Worm (Caenorhabditis elegans) whole organism, late embryonic: ENCODE data around the gene cup-5.

Experiments
- C08G9.2 ChIP-seq: sonication (generic microtip); optimal IDR thresholded peaks from 2 replicates; lab custom pipeline; 2016; ENCODE audit warnings: mild to moderate bottlenecking, missing genetic modification characterization, moderate library complexity, missing compliant biosample characterization
- F13H6.1 ChIP-seq: sonication (generic microtip); optimal IDR thresholded peaks from 2 replicates; lab custom pipeline; 2016; ENCODE audit warnings: missing genetic modification characterization, missing compliant biosample characterization
- K02D7.2 ChIP-seq: sonication (generic microtip); optimal IDR thresholded peaks from 2 replicates; lab custom pipeline; 2017; ENCODE audit warnings: mild to moderate bottlenecking, missing genetic modification characterization, missing compliant biosample characterization
- K09A11.1 ChIP-seq: sonication (generic microtip); optimal IDR thresholded peaks from 2 replicates; lab custom pipeline; 2017; ENCODE audit warnings: antibody characterized with exemption, mild to moderate bottlenecking, missing genetic modification characterization, missing compliant biosample characterization; ENCODE audit not compliant: insufficient read depth
- Y22D7AL.16 ChIP-seq: sonication (generic microtip); optimal IDR thresholded peaks from 2 replicates; lab custom pipeline; 2016; ENCODE audit warnings: missing genetic modification characterization, missing compliant biosample characterization
- ama-1 ChIP-seq: fragments of 150-350 bp; optimal IDR thresholded peaks from 2 replicates; lab custom pipeline; 2014
- ceh-14 ChIP-seq: sonication (generic microtip); optimal IDR thresholded peaks from 2 replicates; lab custom pipeline; 2016; ENCODE audit warnings: missing genotype, missing genetic modification characterization, missing compliant biosample characterization
- ceh-18 ChIP-seq: sonication (generic microtip); optimal IDR thresholded peaks from 2 replicates; lab custom pipeline; 2016; ENCODE audit warnings: missing genetic modification characterization, missing compliant biosample characterization
- ceh-2 ChIP-seq: sonication (generic microtip); optimal IDR thresholded peaks from 2 replicates; lab custom pipeline; 2016; ENCODE audit warnings: missing genotype, missing genetic modification characterization, missing compliant biosample characterization
- ceh-31 ChIP-seq: sonication (generic microtip); optimal IDR thresholded peaks from 2 replicates; lab custom pipeline; 2016; ENCODE audit warnings: missing genetic modification characterization, missing compliant biosample characterization
- ceh-34 ChIP-seq: sonication (generic microtip); optimal IDR thresholded peaks from 2 replicates; lab custom pipeline; 2016; ENCODE audit warnings: mild to moderate bottlenecking, missing genetic modification characterization, missing compliant biosample characterization
- ceh-45 ChIP-seq: fragments of 200-800 bp; sonication (Bioruptor generic); IDR thresholded peaks from 2 replicates; pipeline ENCODE4 v1.3.6; 2022; ENCODE audit warnings: missing genetic modification reagents, missing genetic modification characterization, missing compliant biosample characterization
- ceh-48 ChIP-seq: sonication (generic microtip); optimal IDR thresholded peaks from 2 replicates; lab custom pipeline; 2016; ENCODE audit warnings: missing genetic modification characterization, inconsistent platforms, missing compliant biosample characterization
- ceh-9 ChIP-seq: sonication (generic microtip); optimal IDR thresholded peaks from 2 replicates; lab custom pipeline; 2016; ENCODE audit warnings: mild to moderate bottlenecking, missing genetic modification characterization, inconsistent platforms, missing compliant biosample characterization
- dve-1 ChIP-seq: sonication (generic microtip); optimal IDR thresholded peaks from 2 replicates; lab custom pipeline; 2017; ENCODE audit warnings: antibody characterized with exemption, mild to moderate bottlenecking, missing genetic modification characterization, missing compliant biosample characterization
- elt-2 ChIP-seq: sonication (generic microtip); optimal IDR thresholded peaks from 2 replicates; lab custom pipeline; 2016; ENCODE audit warnings: missing genetic modification reagents, missing genetic modification characterization, missing compliant biosample characterization
- eyg-1 ChIP-seq: sonication (generic microtip); optimal IDR thresholded peaks from 2 replicates; lab custom pipeline; 2016; ENCODE audit warnings: missing genotype, missing genetic modification characterization, missing compliant biosample characterization
- fkh-6 ChIP-seq: sonication (generic microtip); optimal IDR thresholded peaks from 2 replicates; lab custom pipeline; 2016; ENCODE audit warnings: missing genetic modification characterization, missing compliant biosample characterization
- hlh-30 ChIP-seq: sonication (generic microtip); optimal IDR thresholded peaks from 2 replicates; lab custom pipeline; 2017; ENCODE audit warnings: antibody characterized with exemption, missing genetic modification characterization, missing compliant biosample characterization; ENCODE audit not compliant: insufficient read depth
- hlh-6 ChIP-seq: sonication (generic microtip); optimal IDR thresholded peaks from 2 replicates; lab custom pipeline; 2016; ENCODE audit warnings: missing genotype, missing genetic modification characterization, missing compliant biosample characterization
- lin-11 ChIP-seq: fragments of 200-800 bp; sonication (Bioruptor generic); optimal IDR thresholded peaks from 2 replicates; lab custom pipeline; 2018; ENCODE audit warnings: mild to moderate bottlenecking, missing genetic modification characterization, missing compliant biosample characterization
- mec-3 ChIP-seq: sonication (generic microtip); optimal IDR thresholded peaks from 2 replicates; lab custom pipeline; 2016; ENCODE audit warnings: borderline replicate concordance, missing genetic modification characterization, missing compliant biosample characterization
- nfya-1 ChIP-seq: sonication (generic microtip); optimal IDR thresholded peaks from 2 replicates; lab custom pipeline; 2017; ENCODE audit warnings: missing genetic modification characterization, mild to moderate bottlenecking, missing compliant biosample characterization, antibody characterized with exemption, moderate library complexity
- nhr-11 ChIP-seq: fragments of 150-350 bp; optimal IDR thresholded peaks from 2 replicates; lab custom pipeline; 2014; ENCODE audit warnings: missing biosample characterization, missing genetic modification characterization
- nhr-232 ChIP-seq: sonication (generic microtip); optimal IDR thresholded peaks from 2 replicates; lab custom pipeline; 2016; ENCODE audit warnings: missing genetic modification characterization, missing compliant biosample characterization
- npax-4 ChIP-seq: sonication (generic microtip); optimal IDR thresholded peaks from 2 replicates; lab custom pipeline; 2016; ENCODE audit warnings: missing genetic modification characterization, missing compliant biosample characterization
- pha-2 ChIP-seq: sonication (generic microtip); optimal IDR thresholded peaks from 2 replicates; lab custom pipeline; 2017; ENCODE audit warnings: mild to moderate bottlenecking, missing genetic modification characterization, missing compliant biosample characterization
- pha-4 ChIP-seq: fragments of 150-350 bp; optimal IDR thresholded peaks from 2 replicates; lab custom pipeline; 2018; ENCODE audit warnings: missing biosample characterization, missing genetic modification reagents, missing genetic modification characterization
- ref-2 ChIP-seq: sonication (generic microtip); optimal IDR thresholded peaks from 2 replicates; lab custom pipeline; 2016; ENCODE audit warnings: missing genetic modification characterization, missing compliant biosample characterization
- rnt-1 ChIP-seq: sonication (generic microtip); optimal IDR thresholded peaks from 2 replicates; lab custom pipeline; 2016; ENCODE audit warnings: missing genetic modification characterization, missing compliant biosample characterization
- sox-4 ChIP-seq: sonication (generic microtip); optimal IDR thresholded peaks from 2 replicates; lab custom pipeline; 2017; ENCODE audit warnings: mild to moderate bottlenecking, missing genetic modification characterization, inconsistent platforms, missing compliant biosample characterization
- syd-9 ChIP-seq: sonication (generic microtip); optimal IDR thresholded peaks from 2 replicates; lab custom pipeline; 2016; ENCODE audit warnings: mild to moderate bottlenecking, missing genetic modification characterization, moderate library complexity, missing compliant biosample characterization
- tbx-2 ChIP-seq: sonication (generic microtip); optimal IDR thresholded peaks from 2 replicates; lab custom pipeline; 2016; ENCODE audit warnings: missing genetic modification characterization, missing compliant biosample characterization
- tbx-7 ChIP-seq: sonication (generic microtip); optimal IDR thresholded peaks from 2 replicates; lab custom pipeline; 2016; ENCODE audit warnings: missing genotype, missing genetic modification characterization, missing compliant biosample characterization
- ttx-3 ChIP-seq: sonication (generic microtip); optimal IDR thresholded peaks from 2 replicates; lab custom pipeline; 2016; ENCODE audit warnings: missing genetic modification reagents, missing genetic modification characterization, missing compliant biosample characterization
- unc-42 ChIP-seq: sonication (generic microtip); optimal IDR thresholded peaks from 2 replicates; lab custom pipeline; 2016; ENCODE audit warnings: missing genotype, missing genetic modification characterization, missing compliant biosample characterization
- unc-55 ChIP-seq: sonication (generic microtip); optimal IDR thresholded peaks from 2 replicates; lab custom pipeline; 2017; ENCODE audit warnings: missing biosample characterization, missing genetic modification reagents, missing genetic modification characterization
- ztf-16 ChIP-seq: sonication (generic microtip); optimal IDR thresholded peaks from 2 replicates; lab custom pipeline; 2017; ENCODE audit warnings: missing genetic modification characterization, missing compliant biosample characterization

Gene cup-5

DNA sequence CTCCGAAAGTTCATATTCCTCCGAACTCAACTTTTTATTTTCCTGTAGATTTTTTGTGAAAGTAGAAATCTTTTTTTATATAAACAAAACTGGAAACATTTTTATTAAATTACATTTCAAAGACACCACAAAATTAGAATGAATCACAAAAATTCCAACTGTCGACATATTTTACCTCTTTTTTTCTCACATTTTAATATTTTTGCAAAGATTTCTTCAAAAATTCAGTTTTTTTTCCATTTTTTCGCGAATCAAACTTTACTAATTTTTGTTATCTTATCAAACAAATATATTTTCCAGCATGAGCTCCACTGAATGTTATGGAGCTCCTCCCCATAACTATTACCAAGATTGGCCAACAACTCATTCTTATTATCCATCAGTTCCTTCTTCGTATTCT, 28.6 kb upstream of the cup-5 start, which contains the start of gene ceh-13:
ceh-13 (plus strand) TSS at position 301 of the 400 bp plus-strand sequence.
- no peak for TF ChIP-seq tbx-7 (tag; lab: Kevin White, UChicago)
- TF ChIP-seq unc-42 (tag; lab: Kevin White, UChicago): no peak
- no peak for TF ChIP-seq pha-2
- TF ChIP-seq sox-4 (tag; lab: Kevin White, UChicago): no peak
- no peak for TF ChIP-seq tbx-2 (tag; lab: Kevin White, UChicago)
- TF ChIP-seq K09A11.1 (tag; lab: Kevin White, UChicago): no peak

DNA sequence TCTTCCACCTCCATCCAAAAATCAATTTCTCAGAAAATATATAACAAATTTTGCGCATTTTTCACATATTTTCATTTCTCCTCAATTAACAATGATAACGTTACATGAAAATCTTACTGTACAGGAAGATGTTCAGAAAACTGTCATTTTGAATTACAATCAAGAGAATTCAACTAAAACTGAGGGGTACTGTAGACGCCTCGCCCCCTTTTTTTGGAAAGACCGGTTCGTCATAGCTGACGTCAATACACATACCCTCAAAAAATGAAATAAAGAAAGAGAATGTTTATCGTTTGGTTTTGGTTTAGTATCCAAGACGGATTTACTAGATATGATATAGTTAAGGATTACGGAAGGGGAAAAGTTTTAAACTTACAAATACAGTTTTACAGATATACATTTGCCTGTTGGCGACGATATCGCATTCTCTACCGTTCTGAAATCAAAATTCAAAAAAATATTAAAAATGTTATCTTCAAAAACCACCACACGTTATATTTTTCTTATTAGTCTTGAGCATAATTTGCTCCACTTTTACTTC, 26.0 kb upstream of the cup-5 start:
- TF ChIP-seq nhr-232 (no peak), syd-9 (tag; lab: Kevin White, UChicago) (no peak), ceh-45 (GFP tag; lab: Robert Waterston, UW) (no peak), lin-11 (no peak), ttx-3 (tag; lab: Kevin White, UChicago) (no peak), Y22D7AL.16 (tag; lab: Kevin White, UChicago) (no peak), nhr-11 (no peak), hlh-6 (tag; lab: Kevin White, UChicago) (no peak), ztf-16 (tag; lab: Kevin White, UChicago) (no peak), npax-4 (no peak), ama-1 (no peak)

DNA sequence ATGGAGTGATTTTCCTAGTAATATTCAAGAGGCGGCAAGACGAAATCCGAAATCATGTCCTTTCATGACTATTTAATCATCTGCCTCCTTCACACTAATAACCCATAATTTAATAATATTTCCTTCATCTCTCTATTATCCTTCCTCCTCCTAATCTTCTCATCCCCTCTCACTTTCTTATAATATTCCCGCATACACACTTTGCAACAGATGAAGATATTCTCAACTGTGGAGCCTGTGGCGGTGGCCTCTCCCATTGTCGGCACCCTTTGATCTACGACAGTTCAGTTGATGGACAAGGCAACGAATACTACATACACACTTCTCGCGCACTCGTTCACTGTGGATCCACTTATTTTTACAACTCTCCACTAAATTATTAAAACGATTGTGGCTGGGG, 25.3 kb upstream of the cup-5 start:
- TF ChIP-seq unc-55 (GFP tag; lab: Kevin White, UChicago) (peak; percentile 78), unc-42 (tag; lab: Kevin White, UChicago) (peak; percentile 77), ceh-31 (tag; lab: Kevin White, UChicago) (no peak)

DNA sequence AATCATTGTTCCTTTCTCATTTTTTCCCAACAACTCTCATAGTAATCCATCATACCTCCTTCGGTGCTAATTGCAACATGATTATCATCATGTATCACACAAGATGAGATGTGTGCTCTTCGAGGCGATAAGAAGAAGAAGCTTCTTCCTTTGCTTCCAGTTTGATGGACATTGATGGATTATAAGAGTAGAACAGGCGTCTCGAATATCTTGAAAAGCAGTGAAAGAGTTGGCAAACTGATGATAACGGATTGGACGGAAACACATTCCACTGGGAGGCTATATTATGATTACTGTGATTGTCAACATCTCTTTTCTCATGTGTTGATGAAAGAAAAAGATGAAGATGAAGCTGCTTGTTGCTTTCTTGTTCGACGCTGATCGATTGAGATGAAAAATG, 24.1 kb upstream of the cup-5 start:
- TF ChIP-seq hlh-30 (tag; lab: Kevin White, UChicago) (no peak), tbx-2 (tag; lab: Kevin White, UChicago) (peak; percentile 26), npax-4 (no peak), K02D7.2 (no peak), fkh-6 (tag; lab: Kevin White, UChicago) (no peak), pha-4 (tag; lab: Kevin White, UChicago) (no peak), pha-2 (no peak), nfya-1 (tag; lab: Kevin White, UChicago) (no peak), C08G9.2 (tag; lab: Kevin White, UChicago) (no peak), ceh-31 (tag; lab: Kevin White, UChicago) (no peak), rnt-1 (peak; percentile 55), ceh-2 (tag; lab: Kevin White, UChicago) (no peak), elt-2 (no peak), ref-2 (tag; lab: Kevin White, UChicago) (no peak), F13H6.1 (tag; lab: Kevin White, UChicago) (no peak), ceh-34 (tag; lab: Kevin White, UChicago) (no peak), ceh-9 (tag; lab: Kevin White, UChicago) (no peak), mec-3 (tag; lab: Kevin White, UChicago) (no peak), ceh-18 (tag; lab: Kevin White, UChicago) (peak; percentile 73), unc-55 (GFP tag; lab: Kevin White, UChicago) (peak; percentile 99), ceh-48 (tag; lab: Kevin White, UChicago) (no peak), nhr-232 (no peak), dve-1 (no peak), ceh-14 (tag; lab: Kevin White, UChicago) (no peak), eyg-1 (tag; lab: Kevin White, UChicago) (no peak), hlh-6 (tag; lab: Kevin White, UChicago) (no peak)
